Worm (Caenorhabditis elegans) whole organism, L3 larva: Measurements from ENCODE around the gene T27E9.2.

Experiments
- R02D3.7 ChIP-seq: fragments of 150-350 bp; optimal IDR thresholded peaks from 2 replicates; lab custom pipeline; 2014; ENCODE audit warnings: missing biosample characterization, missing genetic modification characterization
- ZK546.5 ChIP-seq: sonication (generic microtip); optimal IDR thresholded peaks from 2 replicates; lab custom pipeline; 2017; ENCODE audit warnings: missing biosample characterization, missing genetic modification characterization
- aly-2 ChIP-seq: fragments of 150-350 bp; optimal IDR thresholded peaks from 2 replicates; lab custom pipeline; 2014; ENCODE audit warnings: missing biosample characterization, missing genetic modification characterization
- ama-1 ChIP-seq: fragments of 150-350 bp; optimal IDR thresholded peaks from 2 replicates; lab custom pipeline; 2018
- ceh-16 ChIP-seq: sonication (generic microtip); optimal IDR thresholded peaks from 2 replicates; lab custom pipeline; 2017; ENCODE audit warnings: missing biosample characterization, missing genetic modification characterization
- ceh-28 ChIP-seq: fragments of 150-350 bp; optimal IDR thresholded peaks from 2 replicates; lab custom pipeline; 2014; ENCODE audit warnings: missing biosample characterization, missing genetic modification reagents, missing genetic modification characterization
- ceh-82 ChIP-seq: fragments of 150-350 bp; optimal IDR thresholded peaks from 2 replicates; lab custom pipeline; 2014; ENCODE audit warnings: missing biosample characterization, missing genetic modification characterization
- ceh-9 ChIP-seq: sonication (generic microtip); optimal IDR thresholded peaks from 2 replicates; lab custom pipeline; 2018; ENCODE audit warnings: missing biosample characterization, missing genetic modification characterization
- daf-12 ChIP-seq: fragments of 150-350 bp; optimal IDR thresholded peaks from 2 replicates; lab custom pipeline; 2014; ENCODE audit warnings: missing biosample characterization, missing genetic modification reagents, missing genetic modification characterization
- egl-27 ChIP-seq: sonication (generic microtip); optimal IDR thresholded peaks from 4 replicates; lab custom pipeline; 2017; ENCODE audit warnings: missing biosample characterization, missing genetic modification reagents, missing genetic modification characterization
- egl-5 ChIP-seq: fragments of 150-350 bp; optimal IDR thresholded peaks from 2 replicates; lab custom pipeline; 2017; ENCODE audit warnings: missing biosample characterization, missing genetic modification reagents, missing genetic modification characterization, inconsistent platforms
- elt-1 ChIP-seq: fragments of 150-350 bp; optimal IDR thresholded peaks from 2 replicates; lab custom pipeline; 2014; ENCODE audit warnings: missing biosample characterization, missing genetic modification characterization
- elt-2 ChIP-seq: sonication (generic microtip); optimal IDR thresholded peaks from 2 replicates; lab custom pipeline; 2016; ENCODE audit warnings: missing genetic modification reagents, mild to moderate bottlenecking, missing genetic modification characterization, missing compliant biosample characterization
- elt-3 ChIP-seq, 3 experiments: fragments of 150-350 bp in 1 of 3; sonication (generic microtip) in 2 of 3; optimal IDR thresholded peaks; 2 replicates in 2 of 3; 4 replicates in 1 of 3; lab custom pipeline; 2014 to 2017; ENCODE audit warnings: missing biosample characterization in 3 of 3, missing genetic modification characterization in 3 of 3
- eor-1 ChIP-seq, 2 experiments: fragments of 150-350 bp; optimal IDR thresholded peaks; 2 replicates each; lab custom pipeline; 2014 to 2018; ENCODE audit warnings: missing biosample characterization in 2 of 2, missing genetic modification characterization in 2 of 2
- fkh-10 ChIP-seq: sonication (generic microtip); optimal IDR thresholded peaks from 2 replicates; lab custom pipeline; 2017; ENCODE audit warnings: missing biosample characterization, missing genetic modification reagents, missing genetic modification characterization
- fkh-2 ChIP-seq: fragments of 150-350 bp; optimal IDR thresholded peaks from 2 replicates; lab custom pipeline; 2014; ENCODE audit warnings: missing biosample characterization, missing genetic modification reagents, missing genetic modification characterization
- fos-1 ChIP-seq: fragments of 150-350 bp; optimal IDR thresholded peaks from 2 replicates; lab custom pipeline; 2014; ENCODE audit warnings: missing biosample characterization, missing genetic modification characterization
- hmg-11 ChIP-seq: sonication (generic microtip); optimal IDR thresholded peaks from 2 replicates; lab custom pipeline; 2016; ENCODE audit warnings: missing genetic modification characterization, missing compliant biosample characterization
- jun-1 ChIP-seq: fragments of 150-350 bp; optimal IDR thresholded peaks from 2 replicates; lab custom pipeline; 2014; ENCODE audit warnings: missing biosample characterization, missing genetic modification reagents, missing genetic modification characterization
- lin-15B ChIP-seq: fragments of 150-350 bp; optimal IDR thresholded peaks from 2 replicates; lab custom pipeline; 2014; ENCODE audit warnings: missing biosample characterization, missing genetic modification characterization
- lin-39 ChIP-seq: fragments of 150-350 bp; optimal IDR thresholded peaks from 2 replicates; lab custom pipeline; 2018; ENCODE audit warnings: missing biosample characterization, missing genetic modification reagents, missing genetic modification characterization
- lsy-12 ChIP-seq: sonication (generic microtip); optimal IDR thresholded peaks from 2 replicates; lab custom pipeline; 2016; ENCODE audit warnings: mild to moderate bottlenecking, missing genetic modification characterization, missing compliant biosample characterization
- mdl-1 ChIP-seq: fragments of 150-350 bp; optimal IDR thresholded peaks from 2 replicates; lab custom pipeline; 2014; ENCODE audit warnings: missing biosample characterization, missing genetic modification characterization
- mml-1 ChIP-seq: fragments of 150-350 bp; sonication (generic microtip); optimal IDR thresholded peaks from 3 replicates; lab custom pipeline; 2014; ENCODE audit warnings: missing biosample characterization, missing genetic modification characterization
- nfya-1 ChIP-seq: sonication (generic microtip); optimal IDR thresholded peaks from 2 replicates; lab custom pipeline; 2017; ENCODE audit warnings: missing genetic modification characterization, mild to moderate bottlenecking, missing compliant biosample characterization, antibody characterized with exemption, moderate library complexity; ENCODE audit not compliant: insufficient read depth
- nhr-11 ChIP-seq: fragments of 150-350 bp; optimal IDR thresholded peaks from 2 replicates; lab custom pipeline; 2014; ENCODE audit warnings: missing biosample characterization, missing genetic modification characterization
- nhr-12 ChIP-seq: fragments of 150-350 bp; optimal IDR thresholded peaks from 2 replicates; lab custom pipeline; 2014; ENCODE audit warnings: missing biosample characterization, missing genetic modification characterization
- nhr-23 ChIP-seq: fragments of 150-350 bp; optimal IDR thresholded peaks from 2 replicates; lab custom pipeline; 2014; ENCODE audit warnings: missing biosample characterization, missing genetic modification reagents, missing genetic modification characterization
- nhr-237 ChIP-seq: fragments of 150-350 bp; optimal IDR thresholded peaks from 2 replicates; lab custom pipeline; 2014; ENCODE audit warnings: missing biosample characterization, missing genetic modification characterization
- nhr-25 ChIP-seq: sonication (generic microtip); optimal IDR thresholded peaks from 2 replicates; lab custom pipeline; 2017; ENCODE audit warnings: missing biosample characterization, missing genetic modification characterization
- nhr-28 ChIP-seq: fragments of 150-350 bp; optimal IDR thresholded peaks from 2 replicates; lab custom pipeline; 2014; ENCODE audit warnings: missing biosample characterization, missing genetic modification characterization
- nhr-43 ChIP-seq: sonication (generic microtip); optimal IDR thresholded peaks from 2 replicates; lab custom pipeline; 2016; ENCODE audit warnings: mild to moderate bottlenecking, missing genetic modification characterization, missing compliant biosample characterization; ENCODE audit not compliant: poor library complexity, severe bottlenecking
- nhr-67 ChIP-seq: fragments of 150-350 bp; optimal IDR thresholded peaks from 2 replicates; lab custom pipeline; 2014; ENCODE audit warnings: missing biosample characterization, missing genetic modification characterization
- nhr-76 ChIP-seq: fragments of 150-350 bp; sonication (generic microtip); optimal IDR thresholded peaks from 5 replicates; lab custom pipeline; 2014; ENCODE audit warnings: missing biosample characterization, missing genetic modification characterization
- nhr-77 ChIP-seq: fragments of 150-350 bp; optimal IDR thresholded peaks from 2 replicates; lab custom pipeline; 2014; ENCODE audit warnings: missing biosample characterization, missing genetic modification characterization
- pha-4 ChIP-seq: fragments of 150-350 bp; optimal IDR thresholded peaks from 2 replicates; lab custom pipeline; 2014; ENCODE audit warnings: missing biosample characterization, missing genetic modification reagents, missing genetic modification characterization
- pqm-1 ChIP-seq: fragments of 150-350 bp; optimal IDR thresholded peaks from 2 replicates; lab custom pipeline; 2017; ENCODE audit warnings: missing biosample characterization, missing genetic modification characterization, inconsistent platforms
- sea-2 ChIP-seq: fragments of 150-350 bp; sonication (generic microtip); optimal IDR thresholded peaks from 4 replicates; lab custom pipeline; 2014; ENCODE audit warnings: missing biosample characterization, missing genetic modification reagents, missing genetic modification characterization
- skn-1 ChIP-seq: fragments of 150-350 bp; optimal IDR thresholded peaks from 2 replicates; lab custom pipeline; 2014; ENCODE audit warnings: missing biosample characterization, missing genetic modification characterization
- snpc-4 ChIP-seq: fragments of 150-350 bp; optimal IDR thresholded peaks from 2 replicates; lab custom pipeline; 2014; ENCODE audit warnings: missing biosample characterization, missing genetic modification characterization
- tbx-2 ChIP-seq: sonication (generic microtip); optimal IDR thresholded peaks from 2 replicates; lab custom pipeline; 2016; ENCODE audit warnings: mild to moderate bottlenecking, missing genetic modification characterization, missing compliant biosample characterization
- unc-39 ChIP-seq: sonication (generic microtip); optimal IDR thresholded peaks from 4 replicates; lab custom pipeline; 2017; ENCODE audit warnings: missing biosample characterization, missing genetic modification characterization
- unc-62 ChIP-seq: fragments of 150-350 bp; sonication (generic microtip); optimal IDR thresholded peaks from 4 replicates; lab custom pipeline; 2014; ENCODE audit warnings: missing biosample characterization, missing genetic modification reagents, missing genetic modification characterization
- zag-1 ChIP-seq: fragments of 150-350 bp; optimal IDR thresholded peaks from 2 replicates; lab custom pipeline; 2014; ENCODE audit warnings: missing biosample characterization, missing genetic modification characterization
- ztf-11 ChIP-seq: fragments of 150-350 bp; optimal IDR thresholded peaks from 2 replicates; lab custom pipeline; 2014; ENCODE audit warnings: missing biosample characterization, missing genetic modification characterization
- ztf-4 ChIP-seq: fragments of 150-350 bp; optimal IDR thresholded peaks from 2 replicates; lab custom pipeline; 2014; ENCODE audit warnings: missing biosample characterization, missing genetic modification characterization

Gene T27E9.2

DNA sequence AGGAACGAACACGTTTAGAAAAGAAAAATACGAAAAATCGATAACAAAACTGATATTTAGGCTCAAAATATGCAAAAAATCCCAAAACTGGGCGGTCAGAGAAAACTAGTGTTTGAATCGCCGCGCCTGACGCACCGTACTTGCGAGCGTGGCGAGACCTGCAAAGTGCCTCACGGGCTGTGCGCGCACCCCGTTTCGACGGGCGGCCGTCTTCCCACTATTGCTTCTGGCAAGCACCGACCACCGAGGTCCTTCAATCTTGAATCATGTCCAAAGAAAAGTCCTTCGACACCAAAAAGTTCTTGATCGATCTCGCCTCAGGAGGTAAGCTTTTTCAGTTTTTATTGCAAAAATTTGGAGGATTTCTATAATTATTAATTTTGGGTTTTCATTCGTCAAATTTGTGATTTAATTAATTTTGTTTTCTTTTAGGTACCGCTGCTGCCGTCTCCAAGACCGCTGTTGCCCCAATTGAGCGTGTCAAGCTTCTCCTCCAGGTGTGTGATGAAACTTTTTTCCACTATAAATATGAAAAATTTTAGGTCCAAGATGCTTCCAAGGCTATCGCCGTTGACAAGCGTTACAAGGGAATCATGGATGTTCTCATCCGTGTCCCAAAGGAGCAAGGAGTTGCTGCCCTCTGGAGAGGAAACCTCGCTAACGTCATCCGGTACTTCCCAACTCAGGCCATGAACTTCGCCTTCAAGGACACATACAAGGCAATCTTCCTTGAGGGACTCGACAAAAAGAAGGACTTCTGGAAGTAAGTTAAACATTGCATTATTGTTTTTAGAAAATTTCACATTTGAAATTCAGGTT is 790 bp upstream of the T27E9.2 start, which contains the start of gene ant-1.1:
Gene ant-1.1, plus strand, starts transcription at position 199 of the 819 bp plus-strand sequence.
- TF ChIP-seq eor-1 (tag; optimal IDR thresholded peaks at IDR 0.05; lab: Kevin White, UChicago) (no peak), snpc-4 (tag; lab: Kevin White, UChicago) (peak; percentile 65), mml-1 (tag; lab: Kevin White, UChicago) (no peak), lin-15B (tag; lab: Kevin White, UChicago) (peak; percentile 98), ztf-11 (tag; lab: Kevin White, UChicago) (no peak), pha-4 (tag; lab: Kevin White, UChicago) (peak; percentile 87), nhr-28 (tag; lab: Kevin White, UChicago) (no peak), nhr-25 (peak; percentile 98), skn-1 (tag; lab: Kevin White, UChicago) (peak; percentile 87), fos-1 (peak; percentile 65), tbx-2 (tag; lab: Kevin White, UChicago) (peak; percentile 62), nhr-23 (tag; lab: Kevin White, UChicago) (peak; percentile 92), hmg-11 (peak; percentile 71), pqm-1 (tag; lab: Kevin White, UChicago) (peak; percentile 57), ZK546.5 (tag; lab: Kevin White, UChicago) (peak; percentile 93), ceh-82 (tag; lab: Kevin White, UChicago) (peak; percentile 85), R02D3.7 (tag; lab: Kevin White, UChicago) (peak; percentile 84), lsy-12 (tag; lab: Kevin White, UChicago) (peak; percentile 96), sea-2 (GFP tag; lab: Kevin White, UChicago) (no peak), ama-1 (peak; percentile 93), elt-1 (tag; lab: Kevin White, UChicago) (peak; percentile 63), mdl-1 (no peak), zag-1 (tag; lab: Kevin White, UChicago) (no peak), unc-62 (GFP tag; lab: Kevin White, UChicago) (peak; percentile 41), nhr-76 (tag; lab: Kevin White, UChicago) (no peak), daf-12 (tag; lab: Kevin White, UChicago) (no peak), lin-39 (tag; lab: Kevin White, UChicago) (peak; percentile 98), nhr-43 (tag; lab: Kevin White, UChicago) (peak; percentile 93), nhr-12 (no peak), fkh-2 (tag; lab: Kevin White, UChicago) (no peak), elt-2 (tag; lab: Kevin White, UChicago) (peak; percentile 80), nhr-237 (tag; lab: Kevin White, UChicago) (no peak), jun-1 (tag; lab: Kevin White, UChicago) (peak; percentile 90), nhr-67 (tag; lab: Kevin White, UChicago) (no peak), ceh-16 (tag; lab: Kevin White, UChicago) (peak; percentile 33), aly-2 (tag; lab: Kevin White, UChicago) (peak; percentile 31), nfya-1 (tag; lab: Kevin White, UChicago) (peak; percentile 98), ceh-28 (tag; lab: Kevin White, UChicago) (peak; percentile 92), egl-27 (tag; lab: Kevin White, UChicago) (peak; percentile 78), ceh-9 (tag; lab: Kevin White, UChicago) (no peak), ztf-4 (tag; lab: Kevin White, UChicago) (peak; percentile 32), elt-3 (tag; optimal IDR thresholded peaks at IDR 0.05; lab: Kevin White, UChicago) (peak in 1 of 3 experiments; percentile 51), egl-5 (tag; lab: Kevin White, UChicago) (no peak), unc-39 (tag; lab: Kevin White, UChicago) (no peak), fkh-10 (GFP tag; lab: Kevin White, UChicago) (peak; percentile 5), nhr-77 (tag; lab: Kevin White, UChicago) (peak; percentile 20), nhr-11 (tag; lab: Kevin White, UChicago) (peak; percentile 59)
